Worm (Caenorhabditis elegans): ENCODE measurements around the gene cyd-1.

Gene cyd-1

ce11 chrII:12961293-12961692 lies 19.1 kb upstream of the cyd-1 start:
- TF ChIP-seq hlh-11 (tag; optimal IDR thresholded peaks at IDR 0.05) (peak; percentile 45), nhr-48 (tag; optimal IDR thresholded peaks at IDR 0.05) (peak; percentile 42), attf-4 (tag; optimal IDR thresholded peaks at IDR 0.05) (no peak)

ce11 chrII:12961743-12962142 lies 18.6 kb upstream of the cyd-1 start:
- no peak for TF ChIP-seq zip-11 (GFP tag; IDR thresholded peaks at IDR 0.05)
- peak; percentile 86 for TF ChIP-seq aha-1 (tag)

ce11 chrII:12965138-12965537 lies 15.3 kb upstream of the cyd-1 start:
- TF ChIP-seq ama-1 (optimal IDR thresholded peaks at IDR 0.05) = no peak
- TF ChIP-seq dve-1 (tag; optimal IDR thresholded peaks at IDR 0.05; ENCODE audit: insufficient read depth) = no peak
- no peak for TF ChIP-seq zfp-3 (GFP tag; conservative IDR thresholded peaks at IDR 0.05)
- TF ChIP-seq F37D6.2 (tag; optimal IDR thresholded peaks at IDR 0.05) = no peak
- TF ChIP-seq T20F7.1 (GFP tag; optimal IDR thresholded peaks at IDR 0.05) = no peak
- TF ChIP-seq ces-1 (GFP tag; optimal IDR thresholded peaks at IDR 0.05) = no peak
- no peak for TF ChIP-seq ZK546.5 (tag; optimal IDR thresholded peaks at IDR 0.05)
- TF ChIP-seq dmd-8 (GFP tag; IDR thresholded peaks at IDR 0.05) = no peak
- no peak for TF ChIP-seq vab-7 (GFP tag; IDR thresholded peaks at IDR 0.05)
- TF ChIP-seq nhr-11 (tag; optimal IDR thresholded peaks at IDR 0.05) = no peak
- no peak for TF ChIP-seq ceh-20 (GFP tag; IDR thresholded peaks at IDR 0.05)
- no peak for TF ChIP-seq attf-4 (tag; optimal IDR thresholded peaks at IDR 0.05)
- no peak for TF ChIP-seq lir-3 (tag; optimal IDR thresholded peaks at IDR 0.05)
- no peak for TF ChIP-seq lim-7 (GFP tag; IDR thresholded peaks at IDR 0.05)
- no peak for TF ChIP-seq cey-2 (tag; optimal IDR thresholded peaks at IDR 0.05; ENCODE audit: borderline replicate concordance, insufficient read depth)
- no peak for TF ChIP-seq saeg-2 (GFP tag; IDR thresholded peaks at IDR 0.05)
- no peak for TF ChIP-seq aly-2 (tag; optimal IDR thresholded peaks at IDR 0.05)
- no peak for TF ChIP-seq F49E8.2 (tag; optimal IDR thresholded peaks at IDR 0.05; ENCODE audit: borderline replicate concordance)

- TF ChIP-seq D1046.2 (GFP tag; IDR thresholded peaks at IDR 0.05) = no peak
- no peak for TF ChIP-seq hlh-30 (tag; optimal IDR thresholded peaks at IDR 0.05; ENCODE audit: insufficient read depth)
- no peak for TF ChIP-seq mes-2 (tag; optimal IDR thresholded peaks at IDR 0.05; ENCODE audit: poor library complexity, severe bottlenecking)
- TF ChIP-seq skn-1 (tag; optimal IDR thresholded peaks at IDR 0.05) = no peak
- TF ChIP-seq nhr-48 (tag; optimal IDR thresholded peaks at IDR 0.05) = no peak
- TF ChIP-seq egl-43 (GFP tag; IDR thresholded peaks at IDR 0.05) = no peak
- TF ChIP-seq mep-1 (tag; optimal IDR thresholded peaks at IDR 0.05) = no peak
- TF ChIP-seq dmd-8 (GFP tag; IDR thresholded peaks at IDR 0.05) = no peak
- no peak for TF ChIP-seq F26F4.8 (GFP tag; conservative IDR thresholded peaks at IDR 0.05)
- no peak for TF ChIP-seq nhr-102 (tag; optimal IDR thresholded peaks at IDR 0.05)
- no peak for TF ChIP-seq nhr-237 (tag; optimal IDR thresholded peaks at IDR 0.05)
- no peak for TF ChIP-seq dpl-1 (GFP tag; optimal IDR thresholded peaks at IDR 0.05)
- no peak for TF ChIP-seq php-3 (GFP tag; IDR thresholded peaks at IDR 0.05)
- no peak for TF ChIP-seq lsy-2 (tag; optimal IDR thresholded peaks at IDR 0.05)
- TF ChIP-seq zag-1 (tag; optimal IDR thresholded peaks at IDR 0.05) = no peak
- TF ChIP-seq dve-1 (tag; optimal IDR thresholded peaks at IDR 0.05; ENCODE audit: insufficient read depth) = no peak
- TF ChIP-seq madf-9 (GFP tag; conservative IDR thresholded peaks at IDR 0.05) = no peak
Measured at ce11 chrII:12965538-12965588, 15.0 kb upstream of the cyd-1 start, which contains the start of gene ptr-18. Gene ptr-18, plus strand, starts transcription at chrII:12965546.

ce11 chrII:12965589-12965988 lies 14.8 kb upstream of the cyd-1 start:
- TF ChIP-seq set-16 (GFP tag; IDR thresholded peaks at IDR 0.05) = no peak
- no peak for TF ChIP-seq nhr-25 (tag; optimal IDR thresholded peaks at IDR 0.05; ENCODE audit: borderline replicate concordance, insufficient read depth)
- TF ChIP-seq hlh-11 (tag; optimal IDR thresholded peaks at IDR 0.05) = peak; percentile 45
- TF ChIP-seq skn-1 (tag; optimal IDR thresholded peaks at IDR 0.05) = no peak
- TF ChIP-seq mxl-3 (GFP tag; optimal IDR thresholded peaks at IDR 0.05) = peak; percentile 44
